Worm (Caenorhabditis elegans) whole organism, L4 larva: Measurements from ENCODE around the gene C24H10.4.

ENCODE experiments used
- D1046.2 ChIP-seq: fragments of 200-800 bp; sonication (Bioruptor generic); IDR thresholded peaks from 2 replicates; pipeline ENCODE4 v1.3.6; 2022; ENCODE audit warnings: missing genetic modification characterization, missing compliant biosample characterization
- F37D6.2 ChIP-seq: sonication (generic microtip); optimal IDR thresholded peaks from 2 replicates; lab custom pipeline; 2016; ENCODE audit warnings: mild to moderate bottlenecking, missing genetic modification characterization, missing compliant biosample characterization
- F49E8.2 ChIP-seq: sonication (generic microtip); optimal IDR thresholded peaks from 2 replicates; lab custom pipeline; 2016; ENCODE audit warnings: missing compliant biosample characterization, mild to moderate bottlenecking, missing genetic modification characterization, borderline replicate concordance
- R02D3.7 ChIP-seq: fragments of 150-350 bp; sonication (generic microtip); optimal IDR thresholded peaks from 3 replicates; lab custom pipeline; 2014; ENCODE audit warnings: missing biosample characterization, missing genetic modification characterization
- T26A8.4 ChIP-seq: fragments of 200-800 bp; sonication (Bioruptor generic); IDR thresholded peaks from 2 replicates; pipeline ENCODE4 v1.3.6; 2022; ENCODE audit warnings: missing genetic modification characterization, missing compliant biosample characterization
- Y5F2A.4 ChIP-seq: fragments of 200-800 bp; sonication (Bioruptor generic); optimal IDR thresholded peaks from 2 replicates; lab custom pipeline; 2018; ENCODE audit warnings: mild to moderate bottlenecking, missing genetic modification characterization, missing compliant biosample characterization
- aha-1 ChIP-seq: fragments of 150-350 bp; peaks from one replicate; lab custom pipeline; 2014; ENCODE audit warnings: missing biosample characterization, missing genetic modification characterization
- aly-2 ChIP-seq: sonication (generic microtip); optimal IDR thresholded peaks from 2 replicates; lab custom pipeline; 2018; ENCODE audit warnings: missing biosample characterization, missing genetic modification characterization
- ama-1 ChIP-seq: fragments of 150-350 bp; optimal IDR thresholded peaks from 2 replicates; lab custom pipeline; 2014; ENCODE audit warnings: inconsistent platforms, mixed read lengths
- arid-1 ChIP-seq: fragments of 200-800 bp; sonication (Bioruptor generic); conservative IDR thresholded peaks from 2 replicates; pipeline ENCODE4 v1.3.6; 2022; ENCODE audit warnings: missing genetic modification reagents, missing genetic modification characterization, missing compliant biosample characterization
- attf-4 ChIP-seq: sonication (generic microtip); optimal IDR thresholded peaks from 3 replicates; lab custom pipeline; 2017; ENCODE audit warnings: missing biosample characterization, missing genetic modification characterization
- ceh-32 ChIP-seq: sonication (generic microtip); optimal IDR thresholded peaks from 2 replicates; lab custom pipeline; 2016; ENCODE audit warnings: mild to moderate bottlenecking, missing genetic modification characterization, missing compliant biosample characterization; ENCODE audit not compliant: poor library complexity
- ceh-62 ChIP-seq: sonication (generic microtip); optimal IDR thresholded peaks from 2 replicates; lab custom pipeline; 2017; ENCODE audit warnings: missing biosample characterization, missing genetic modification characterization
- ceh-82 ChIP-seq: sonication (generic microtip); optimal IDR thresholded peaks from 2 replicates; lab custom pipeline; 2017; ENCODE audit warnings: missing biosample characterization, missing genetic modification characterization
- ces-1 ChIP-seq: fragments of 150-350 bp; sonication (generic microtip); optimal IDR thresholded peaks from 4 replicates; lab custom pipeline; 2014; ENCODE audit warnings: missing biosample characterization, missing genetic modification reagents, missing genetic modification characterization
- cey-2 ChIP-seq: sonication (generic microtip); optimal IDR thresholded peaks from 3 replicates; lab custom pipeline; 2017; ENCODE audit warnings: missing genetic modification characterization, mild to moderate bottlenecking, missing compliant biosample characterization, antibody characterized with exemption, borderline replicate concordance; ENCODE audit not compliant: insufficient read depth
- daf-12 ChIP-seq: fragments of 150-350 bp; optimal IDR thresholded peaks from 2 replicates; lab custom pipeline; 2014; ENCODE audit warnings: missing biosample characterization, missing genetic modification reagents, missing genetic modification characterization
- daf-16 ChIP-seq, 3 experiments: sonication (generic microtip); optimal IDR thresholded peaks; 2 replicates each; lab custom pipeline; 2016 to 2017; ENCODE audit warnings: missing genetic modification characterization in 3 of 3, missing genetic modification reagents in 3 of 3, mild to moderate bottlenecking in 2 of 3, missing compliant biosample characterization in 2 of 3, missing biosample characterization in 1 of 3, moderate library complexity in 1 of 3
- daf-19 ChIP-seq: fragments of 200-800 bp; sonication (Bioruptor generic); conservative IDR thresholded peaks from 2 replicates; pipeline ENCODE4 v1.3.6; 2022; ENCODE audit warnings: missing genetic modification characterization, missing compliant biosample characterization
- daf-8 ChIP-seq: fragments of 200-800 bp; sonication (Bioruptor generic); IDR thresholded peaks from 2 replicates; pipeline ENCODE4 v1.3.6; 2022; ENCODE audit warnings: missing genetic modification characterization, missing compliant biosample characterization
- egl-43 ChIP-seq: fragments of 200-800 bp; sonication (Bioruptor generic); IDR thresholded peaks from 2 replicates; pipeline ENCODE4 v1.3.6; 2022; ENCODE audit warnings: missing genetic modification reagents, missing genetic modification characterization, missing compliant biosample characterization
- fos-1 ChIP-seq: fragments of 150-350 bp; optimal IDR thresholded peaks from 2 replicates; lab custom pipeline; 2014; ENCODE audit warnings: missing biosample characterization, missing genetic modification characterization
- gei-8 ChIP-seq: fragments of 200-800 bp; sonication (Bioruptor generic); optimal IDR thresholded peaks from 2 replicates; lab custom pipeline; 2018; ENCODE audit warnings: mild to moderate bottlenecking, missing genetic modification characterization, missing compliant biosample characterization
- hlh-30 ChIP-seq: sonication (generic microtip); optimal IDR thresholded peaks from 2 replicates; lab custom pipeline; 2017; ENCODE audit warnings: antibody characterized with exemption, mild to moderate bottlenecking, missing genetic modification characterization, missing compliant biosample characterization; ENCODE audit not compliant: insufficient read depth
- hmg-1.1 ChIP-seq: fragments of 200-800 bp; sonication (Bioruptor generic); IDR thresholded peaks from 2 replicates; pipeline ENCODE4 v1.3.6; 2022; ENCODE audit warnings: missing genetic modification reagents, missing genetic modification characterization, missing compliant biosample characterization
- jun-1 ChIP-seq: fragments of 150-350 bp; optimal IDR thresholded peaks from 2 replicates; lab custom pipeline; 2014; ENCODE audit warnings: missing biosample characterization, missing genetic modification reagents, missing genetic modification characterization
- lin-38 ChIP-seq: fragments of 200-800 bp; sonication (Bioruptor generic); IDR thresholded peaks from 2 replicates; pipeline ENCODE4 v1.3.6; 2022; ENCODE audit warnings: missing genetic modification reagents, missing genetic modification characterization, missing compliant biosample characterization
- lir-3 ChIP-seq: sonication (generic microtip); optimal IDR thresholded peaks from 2 replicates; lab custom pipeline; 2016; ENCODE audit warnings: mild to moderate bottlenecking, missing genetic modification characterization, missing compliant biosample characterization
- lsy-2 ChIP-seq, 2 experiments: fragments of 150-350 bp in 1 of 2; sonication (generic microtip) in 1 of 2; optimal IDR thresholded peaks; 2 replicates each; lab custom pipeline; 2014 to 2017; ENCODE audit warnings: missing biosample characterization in 2 of 2, missing genetic modification characterization in 2 of 2
- madf-5 ChIP-seq, 2 experiments: fragments of 200-800 bp; sonication (Bioruptor generic); IDR thresholded peaks; 2 replicates each; pipeline ENCODE4 v1.3.6; 2022; ENCODE audit warnings: missing compliant biosample characterization in 2 of 2, missing genetic modification characterization in 2 of 2
- mdl-1 ChIP-seq, 2 experiments: fragments of 150-350 bp in 1 of 2; sonication (generic microtip) in 1 of 2; optimal IDR thresholded peaks; 2 replicates each; lab custom pipeline; 2014 to 2017; ENCODE audit warnings: missing biosample characterization in 2 of 2, missing genetic modification characterization in 2 of 2
- mep-1 ChIP-seq: fragments of 150-350 bp; sonication (generic microtip); optimal IDR thresholded peaks from 3 replicates; lab custom pipeline; 2014; ENCODE audit warnings: missing biosample characterization, missing genetic modification characterization
- mes-2 ChIP-seq: sonication (generic microtip); optimal IDR thresholded peaks from 2 replicates; lab custom pipeline; 2016; ENCODE audit warnings: missing genotype, mild to moderate bottlenecking, missing genetic modification characterization, missing compliant biosample characterization; ENCODE audit not compliant: poor library complexity, severe bottlenecking
- mxl-3 ChIP-seq: fragments of 200-800 bp; sonication (Bioruptor generic); optimal IDR thresholded peaks from 2 replicates; lab custom pipeline; 2018; ENCODE audit warnings: mild to moderate bottlenecking, missing genetic modification characterization, missing compliant biosample characterization
- nhr-10 ChIP-seq: fragments of 150-350 bp; optimal IDR thresholded peaks from 2 replicates; lab custom pipeline; 2014; ENCODE audit warnings: missing biosample characterization, missing genetic modification characterization
- nhr-11 ChIP-seq: fragments of 150-350 bp; optimal IDR thresholded peaks from 2 replicates; lab custom pipeline; 2014; ENCODE audit warnings: missing biosample characterization, missing genetic modification characterization
- nhr-111 ChIP-seq: fragments of 200-800 bp; sonication (Bioruptor generic); optimal IDR thresholded peaks from 2 replicates; lab custom pipeline; 2018; ENCODE audit warnings: mild to moderate bottlenecking, missing genetic modification characterization, missing compliant biosample characterization
- nhr-28 ChIP-seq: fragments of 150-350 bp; optimal IDR thresholded peaks from 2 replicates; lab custom pipeline; 2014; ENCODE audit warnings: missing biosample characterization, missing genetic modification characterization
- nhr-6 ChIP-seq: fragments of 150-350 bp; optimal IDR thresholded peaks from 2 replicates; lab custom pipeline; 2014; ENCODE audit warnings: missing biosample characterization, missing genetic modification characterization
- pha-4 ChIP-seq, 2 experiments: fragments of 150-350 bp in 1 of 2; fragments of 200-800 bp in 1 of 2; sonication (Bioruptor generic) in 1 of 2; IDR thresholded peaks in 1 of 2; optimal IDR thresholded peaks in 1 of 2; 2 replicates each; pipeline versions ENCODE4 v1.3.6 to Lab custom; 2014 to 2022; ENCODE audit warnings: missing genetic modification characterization in 2 of 2, missing genetic modification reagents in 2 of 2, missing biosample characterization in 1 of 2, missing compliant biosample characterization in 1 of 2
- rbr-2 ChIP-seq: sonication (generic microtip); optimal IDR thresholded peaks from 2 replicates; lab custom pipeline; 2016; ENCODE audit warnings: missing genotype, missing genetic modification characterization, missing compliant biosample characterization
- skn-1 ChIP-seq: fragments of 150-350 bp; optimal IDR thresholded peaks from 2 replicates; lab custom pipeline; 2014; ENCODE audit warnings: missing biosample characterization, missing genetic modification characterization
- spr-1 ChIP-seq: sonication (generic microtip); optimal IDR thresholded peaks from 2 replicates; lab custom pipeline; 2016; ENCODE audit warnings: mild to moderate bottlenecking, missing genetic modification characterization, missing compliant biosample characterization
- unc-39 ChIP-seq: sonication (generic microtip); optimal IDR thresholded peaks from 2 replicates; lab custom pipeline; 2017; ENCODE audit warnings: missing biosample characterization, missing genetic modification characterization
- unc-62 ChIP-seq, 3 experiments: fragments of 150-350 bp in 1 of 3; sonication (generic microtip); optimal IDR thresholded peaks in 2 of 3; peaks in 1 of 3; 1 replicate in 1 of 3; 2 replicates in 2 of 3; lab custom pipeline; 2014 to 2017; ENCODE audit warnings: missing biosample characterization in 3 of 3, missing genetic modification characterization in 3 of 3, missing genetic modification reagents in 3 of 3, missing genotype in 1 of 3
- zag-1 ChIP-seq: fragments of 150-350 bp; optimal IDR thresholded peaks from 2 replicates; lab custom pipeline; 2014; ENCODE audit warnings: missing biosample characterization, missing genetic modification characterization
- zfp-3 ChIP-seq: fragments of 200-800 bp; sonication (Bioruptor generic); conservative IDR thresholded peaks from 2 replicates; pipeline ENCODE4 v1.3.6; 2022; ENCODE audit warnings: missing genetic modification reagents, missing genetic modification characterization, missing compliant biosample characterization
- zip-11 ChIP-seq: fragments of 200-800 bp; sonication (Bioruptor generic); IDR thresholded peaks from 2 replicates; pipeline ENCODE4 v1.3.6; 2022; ENCODE audit warnings: missing genetic modification characterization, missing compliant biosample characterization
- zip-2 ChIP-seq: fragments of 150-350 bp; optimal IDR thresholded peaks from 2 replicates; lab custom pipeline; 2014; ENCODE audit warnings: missing biosample characterization, missing genetic modification characterization
- ztf-7 ChIP-seq: fragments of 150-350 bp; optimal IDR thresholded peaks from 2 replicates; lab custom pipeline; 2014; ENCODE audit warnings: missing biosample characterization, missing genetic modification characterization

The C24H10.4 gene

ce11 chrX:5085465-5085864 is 26.4 kb upstream of the C24H10.4 start:
- TF ChIP-seq F49E8.2 (tag; lab: Kevin White, UChicago) = peak; percentile 75
- no peak for TF ChIP-seq fos-1 (tag; lab: Kevin White, UChicago)
- peak; percentile 94 for TF ChIP-seq daf-19 (GFP tag; lab: Robert Waterston, UW)
- TF ChIP-seq jun-1 = peak; percentile 3
- TF ChIP-seq nhr-11 (tag; lab: Kevin White, UChicago) = peak; percentile 59
- TF ChIP-seq zip-2 = peak; percentile 74
- TF ChIP-seq hlh-30 = peak; percentile 86
- peak; percentile 98 for TF ChIP-seq aha-1 (tag; lab: Kevin White, UChicago)
- TF ChIP-seq arid-1 (GFP tag; lab: Robert Waterston, UW) = peak; percentile 84
- TF ChIP-seq aly-2 (tag; lab: Kevin White, UChicago) = no peak
- TF ChIP-seq madf-5 (GFP tag; IDR thresholded peaks at IDR 0.05; lab: Robert Waterston, UW) = peak; percentile 90 to 92
- TF ChIP-seq ama-1 (lab: Kevin White, UChicago) = no peak
- no peak for TF ChIP-seq ceh-82
- TF ChIP-seq nhr-10 (tag; lab: Kevin White, UChicago) = no peak
- no peak for TF ChIP-seq ceh-62
- peak; percentile 86 for TF ChIP-seq gei-8 (GFP tag; lab: Kevin White, UChicago)
- TF ChIP-seq unc-39 = no peak
- TF ChIP-seq mdl-1 (tag; optimal IDR thresholded peaks at IDR 0.05; lab: Kevin White, UChicago) = peak in 1 of 2 experiments; percentile 84
- peak in 1 of 2 experiments; percentile 99 for TF ChIP-seq unc-62 (GFP tag; optimal IDR thresholded peaks at IDR 0.05 in 1 of 2; lab: Kevin White, UChicago)
- no peak for TF ChIP-seq unc-62 (tag; optimal IDR thresholded peaks at IDR 0.05; lab: Kevin White, UChicago)
- TF ChIP-seq D1046.2 (GFP tag; lab: Robert Waterston, UW) = peak; percentile 86
- TF ChIP-seq nhr-6 (tag; lab: Kevin White, UChicago) = peak; percentile 64
- TF ChIP-seq daf-8 (GFP tag; lab: Robert Waterston, UW) = no peak
- TF ChIP-seq nhr-111 (GFP tag; lab: Kevin White, UChicago) = peak; percentile 91
- peak; percentile 39 for TF ChIP-seq ces-1 (GFP tag; lab: Kevin White, UChicago)
- TF ChIP-seq lin-38 (GFP tag; lab: Robert Waterston, UW) = peak; percentile 81
- TF ChIP-seq egl-43 (GFP tag; lab: Robert Waterston, UW) = peak; percentile 98
- TF ChIP-seq ceh-32 = peak; percentile 30
- TF ChIP-seq mes-2 = peak; percentile 92
- peak; percentile 94 for TF ChIP-seq mep-1 (tag; lab: Kevin White, UChicago)
- peak; percentile 82 for TF ChIP-seq spr-1 (tag; lab: Kevin White, UChicago)
- peak; percentile 20 for TF ChIP-seq R02D3.7 (tag; lab: Kevin White, UChicago)
- TF ChIP-seq rbr-2 (tag; lab: Kevin White, UChicago) = peak; percentile 93
- peak; percentile 90 for TF ChIP-seq T26A8.4 (GFP tag; lab: Robert Waterston, UW)
- TF ChIP-seq daf-16 (GFP tag; optimal IDR thresholded peaks at IDR 0.05; lab: Kevin White, UChicago) = peak; percentile 81 to 90
- peak; percentile 74 for TF ChIP-seq daf-16 (tag; optimal IDR thresholded peaks at IDR 0.05; lab: Kevin White, UChicago)
- 0 out of 2 replicates have a peak, but pooled peaks have one; percentile 40 for TF ChIP-seq zip-11 (GFP tag; lab: Robert Waterston, UW)
- peak; percentile 78 for TF ChIP-seq F37D6.2
- peak; percentile 74 for TF ChIP-seq nhr-28 (tag; lab: Kevin White, UChicago)
- no peak for TF ChIP-seq cey-2 (tag; lab: Kevin White, UChicago)
- TF ChIP-seq zfp-3 (GFP tag; lab: Robert Waterston, UW) = peak; percentile 88
- TF ChIP-seq zag-1 (tag; lab: Kevin White, UChicago) = no peak
- TF ChIP-seq lir-3 (tag; lab: Kevin White, UChicago) = peak; percentile 75
- peak; percentile 97 for TF ChIP-seq hmg-1.1
- TF ChIP-seq ztf-7 = peak; percentile 87
- TF ChIP-seq lsy-2 (tag; optimal IDR thresholded peaks at IDR 0.05; lab: Kevin White, UChicago) = peak; percentile 23 to 80
- peak; percentile 74 for TF ChIP-seq Y5F2A.4 (GFP tag; lab: Kevin White, UChicago)
- peak; percentile 30 for TF ChIP-seq attf-4
- TF ChIP-seq mxl-3 (GFP tag; lab: Kevin White, UChicago) = peak; percentile 65
- TF ChIP-seq daf-12 (tag; lab: Kevin White, UChicago) = no peak
- no peak for TF ChIP-seq skn-1 (tag; lab: Kevin White, UChicago)
- peak; percentile 88 for TF ChIP-seq pha-4 (GFP tag; IDR thresholded peaks at IDR 0.05; lab: Robert Waterston, UW)
- TF ChIP-seq pha-4 (tag; optimal IDR thresholded peaks at IDR 0.05; lab: Kevin White, UChicago) = peak; percentile 41
